Worm (Caenorhabditis elegans) whole organism, mixed stage, embryonic: ENCODE results near the gene mys-1.

Source experiments
- M03D4.4 ChIP-seq: sonication (generic microtip); optimal IDR thresholded peaks from 2 replicates; lab custom pipeline; 2017; ENCODE audit warnings: mild to moderate bottlenecking, missing genetic modification characterization, missing compliant biosample characterization
- bed-3 ChIP-seq: fragments of 200-800 bp; sonication (Bioruptor generic); optimal IDR thresholded peaks from 3 replicates; lab custom pipeline; 2018; ENCODE audit warnings: mild to moderate bottlenecking, missing genetic modification characterization, moderate library complexity, missing compliant biosample characterization
- blmp-1 ChIP-seq: fragments of 150-350 bp; optimal IDR thresholded peaks from 2 replicates; lab custom pipeline; 2014; ENCODE audit warnings: missing biosample characterization, missing genetic modification characterization
- ceh-39 ChIP-seq: fragments of 150-350 bp; optimal IDR thresholded peaks from 2 replicates; lab custom pipeline; 2014; ENCODE audit warnings: missing biosample characterization, missing genetic modification characterization
- ceh-43 ChIP-seq: fragments of 200-800 bp; sonication (Bioruptor generic); optimal IDR thresholded peaks from 2 replicates; lab custom pipeline; 2018; ENCODE audit warnings: mild to moderate bottlenecking, missing genetic modification characterization, moderate library complexity, missing compliant biosample characterization
- ces-1 ChIP-seq: fragments of 150-350 bp; optimal IDR thresholded peaks from 2 replicates; lab custom pipeline; 2014; ENCODE audit warnings: missing biosample characterization, missing genetic modification reagents, missing genetic modification characterization
- cnd-1 ChIP-seq: fragments of 200-800 bp; sonication (Bioruptor generic); optimal IDR thresholded peaks from 2 replicates; lab custom pipeline; 2018; ENCODE audit warnings: mild to moderate bottlenecking, missing genetic modification characterization, missing compliant biosample characterization
- drap-1 ChIP-seq: fragments of 200-800 bp; sonication (Bioruptor generic); optimal IDR thresholded peaks from 3 replicates; lab custom pipeline; 2018; ENCODE audit warnings: mild to moderate bottlenecking, missing genetic modification characterization, missing compliant biosample characterization
- ham-2 ChIP-seq: fragments of 200-800 bp; sonication (Bioruptor generic); optimal IDR thresholded peaks from 2 replicates; lab custom pipeline; 2018; ENCODE audit warnings: mild to moderate bottlenecking, missing genetic modification characterization, missing compliant biosample characterization
- lin-13 ChIP-seq: fragments of 150-350 bp; optimal IDR thresholded peaks from 2 replicates; lab custom pipeline; 2014; ENCODE audit warnings: missing biosample characterization, missing genetic modification characterization
- mls-2 ChIP-seq: sonication (generic microtip); optimal IDR thresholded peaks from 2 replicates; lab custom pipeline; 2016; ENCODE audit warnings: mild to moderate bottlenecking, missing genetic modification characterization, moderate library complexity, missing compliant biosample characterization
- nhr-12 ChIP-seq: fragments of 150-350 bp; optimal IDR thresholded peaks from 2 replicates; lab custom pipeline; 2014; ENCODE audit warnings: missing biosample characterization, missing genetic modification characterization
- nhr-2 ChIP-seq: fragments of 150-350 bp; optimal IDR thresholded peaks from 2 replicates; lab custom pipeline; 2014; ENCODE audit warnings: missing biosample characterization, missing genetic modification characterization
- nhr-237 ChIP-seq: fragments of 150-350 bp; optimal IDR thresholded peaks from 2 replicates; lab custom pipeline; 2014; ENCODE audit warnings: missing biosample characterization, missing genetic modification characterization
- nhr-28 ChIP-seq: fragments of 150-350 bp; optimal IDR thresholded peaks from 2 replicates; lab custom pipeline; 2014; ENCODE audit warnings: missing biosample characterization, missing genetic modification characterization
- pha-4 ChIP-seq: fragments of 150-350 bp; optimal IDR thresholded peaks from 2 replicates; lab custom pipeline; 2018; ENCODE audit warnings: missing biosample characterization, missing genetic modification reagents, missing genetic modification characterization
- sem-2 ChIP-seq: fragments of 200-800 bp; sonication (Bioruptor generic); optimal IDR thresholded peaks from 2 replicates; lab custom pipeline; 2018; ENCODE audit warnings: mild to moderate bottlenecking, missing genetic modification characterization, missing compliant biosample characterization
- sptf-1 ChIP-seq: sonication (generic microtip); optimal IDR thresholded peaks from 2 replicates; lab custom pipeline; 2017; ENCODE audit warnings: mild to moderate bottlenecking, missing genetic modification characterization, moderate library complexity, missing compliant biosample characterization
- unc-120 ChIP-seq: sonication (generic microtip); optimal IDR thresholded peaks from 2 replicates; lab custom pipeline; 2017; ENCODE audit warnings: missing genetic modification characterization, missing compliant biosample characterization; ENCODE audit not compliant: poor library complexity, severe bottlenecking
- unc-62 ChIP-seq: fragments of 150-350 bp; optimal IDR thresholded peaks from 2 replicates; lab custom pipeline; 2014; ENCODE audit warnings: missing biosample characterization, missing genetic modification reagents, missing genetic modification characterization
- ztf-11 ChIP-seq: fragments of 150-350 bp; optimal IDR thresholded peaks from 2 replicates; lab custom pipeline; 2014; ENCODE audit warnings: missing biosample characterization, missing genetic modification characterization

Gene mys-1

DNA sequence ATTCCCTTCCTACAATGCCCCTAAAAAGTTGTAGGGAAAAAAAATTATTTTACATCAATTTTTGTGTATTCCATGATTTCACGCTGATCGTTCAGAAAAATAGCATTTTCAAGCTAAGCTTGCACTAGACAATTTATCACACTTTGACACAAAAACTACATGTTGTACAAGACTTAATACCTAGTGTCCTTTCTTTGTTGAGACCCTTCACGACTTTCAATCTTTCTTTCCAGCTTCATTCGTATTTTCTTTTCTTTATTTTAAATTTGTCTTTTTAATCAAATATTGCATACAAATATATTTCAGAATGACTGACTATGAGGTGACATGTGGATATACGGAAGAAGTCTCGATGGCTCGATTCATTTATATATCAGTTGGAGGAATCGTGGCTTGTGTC, 38.5 kb downstream of the mys-1 start, which contains the start of gene F20A1.2:
TSS of gene F20A1.2 (plus strand) at position 301 of the 400 bp plus-strand sequence.
- TF ChIP-seq sptf-1 (tag; lab: Kevin White, UChicago) (no peak), ces-1 (GFP tag; lab: Kevin White, UChicago) (no peak), nhr-2 (no peak), nhr-12 (tag; lab: Kevin White, UChicago) (no peak), cnd-1 (no peak), ham-2 (GFP tag; lab: Kevin White, UChicago) (no peak), unc-120 (tag; lab: Kevin White, UChicago) (no peak), nhr-237 (tag; lab: Kevin White, UChicago) (no peak), blmp-1 (tag; lab: Kevin White, UChicago) (no peak), ceh-39 (no peak), ztf-11 (tag; lab: Kevin White, UChicago) (no peak), nhr-28 (tag; lab: Kevin White, UChicago) (no peak), drap-1 (GFP tag; lab: Kevin White, UChicago) (no peak), mls-2 (tag; lab: Kevin White, UChicago) (no peak), lin-13 (tag; lab: Kevin White, UChicago) (no peak), ceh-43 (GFP tag; lab: Kevin White, UChicago) (no peak), M03D4.4 (tag; lab: Kevin White, UChicago) (no peak), unc-62 (no peak), sem-2 (GFP tag; lab: Kevin White, UChicago) (no peak), bed-3 (no peak)

DNA sequence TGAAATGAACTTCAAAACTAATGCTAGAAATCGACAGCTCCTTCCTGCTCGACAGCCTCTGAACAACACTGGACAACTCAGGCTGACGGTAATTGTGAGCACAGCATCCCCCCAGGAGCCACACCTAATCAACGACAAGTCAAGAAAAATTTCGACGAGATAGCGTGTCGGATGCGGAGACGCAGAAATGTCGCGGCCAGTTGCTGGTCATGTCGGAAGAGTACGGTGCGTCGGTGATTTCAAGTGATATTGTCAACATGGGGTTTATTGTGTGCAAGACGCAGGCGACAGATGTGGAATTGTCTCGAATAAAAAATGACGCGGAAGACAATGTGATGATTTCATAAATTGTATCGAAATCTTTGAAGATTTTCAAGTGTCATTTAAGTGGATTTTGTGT, 48.0 kb downstream of the mys-1 start, which contains the start of gene twk-11:
TSS of gene twk-11 (minus strand) at position 101 of the 400 bp plus-strand sequence.
- no peak for TF ChIP-seq ceh-43 (GFP tag; lab: Kevin White, UChicago)
- TF ChIP-seq unc-120 (tag; lab: Kevin White, UChicago) = no peak
- peak; percentile 20 for TF ChIP-seq pha-4 (tag; lab: Kevin White, UChicago)
